Fruit fly (Drosophila melanogaster) whole organism, adult: ENCODE measurements around the gene Osi4.
A peak's percentile ranks its signal among the peaks of the same experiment; 100 is the strongest.

ENCODE experiments used
- CG11617 ChIP-seq: fragments of 200-800 bp; sonication (Bioruptor generic); optimal IDR thresholded peaks from 2 replicates; lab custom pipeline; 2017; ENCODE audit warnings: mild to moderate bottlenecking, missing biosample characterization, missing genetic modification reagents, missing genetic modification characterization
- CG12768 ChIP-seq: fragments of 200-800 bp; sonication (Bioruptor generic); optimal IDR thresholded peaks from 2 replicates; lab custom pipeline; 2017; ENCODE audit warnings: missing biosample characterization, missing genetic modification characterization, mild to moderate bottlenecking, moderate library complexity, missing genetic modification reagents
- CG14711 ChIP-seq: fragments of 200-800 bp; sonication (Bioruptor generic); optimal IDR thresholded peaks from 2 replicates; lab custom pipeline; 2018; ENCODE audit warnings: missing biosample characterization, mild to moderate bottlenecking, missing genetic modification characterization, moderate library complexity
- CG1620 ChIP-seq: fragments of 200-800 bp; sonication (Bioruptor generic); optimal IDR thresholded peaks from 2 replicates; lab custom pipeline; 2016; ENCODE audit warnings: missing biosample characterization, missing genetic modification characterization
- CG33017 ChIP-seq: fragments of 200-800 bp; sonication (Bioruptor generic); optimal IDR thresholded peaks from 2 replicates; lab custom pipeline; 2018; ENCODE audit warnings: missing biosample characterization, mild to moderate bottlenecking, missing genetic modification characterization, moderate library complexity
- CG5204 ChIP-seq: fragments of 200-800 bp; sonication (Bioruptor generic); optimal IDR thresholded peaks from 2 replicates; lab custom pipeline; 2016; ENCODE audit warnings: missing biosample characterization, missing genetic modification characterization
- CG7045 ChIP-seq: fragments of 200-800 bp; sonication (Bioruptor generic); optimal IDR thresholded peaks from 2 replicates; lab custom pipeline; 2017; ENCODE audit warnings: missing biosample characterization, mild to moderate bottlenecking, missing genetic modification characterization
- CG7101 ChIP-seq: fragments of 200-800 bp; sonication (Bioruptor generic); optimal IDR thresholded peaks from 2 replicates; lab custom pipeline; 2018; ENCODE audit warnings: missing biosample characterization, mild to moderate bottlenecking, missing genetic modification characterization, moderate library complexity
- Clk ChIP-seq: fragments of 200-800 bp; sonication (Bioruptor generic); optimal IDR thresholded peaks from 2 replicates; lab custom pipeline; 2017; ENCODE audit warnings: missing biosample characterization, missing genetic modification characterization
- Crg-1 ChIP-seq: fragments of 200-800 bp; sonication (Bioruptor generic); optimal IDR thresholded peaks from 2 replicates; lab custom pipeline; 2016; ENCODE audit warnings: missing biosample characterization, missing genetic modification characterization
- Hr96 ChIP-seq: fragments of 200-800 bp; sonication (Bioruptor generic); optimal IDR thresholded peaks from 2 replicates; lab custom pipeline; 2016; ENCODE audit warnings: missing biosample characterization, missing genetic modification characterization
- Mnt ChIP-seq: fragments of 200-800 bp; sonication (Bioruptor generic); optimal IDR thresholded peaks from 2 replicates; lab custom pipeline; 2016; ENCODE audit warnings: missing biosample characterization, mild to moderate bottlenecking, missing genetic modification characterization
- bab1 ChIP-seq: fragments of 200-800 bp; sonication (Bioruptor generic); optimal IDR thresholded peaks from 3 replicates; lab custom pipeline; 2019; ENCODE audit warnings: missing biosample characterization, mild to moderate bottlenecking, missing genetic modification characterization, moderate library complexity
- cic ChIP-seq: fragments of 200-800 bp; sonication (Bioruptor generic); optimal IDR thresholded peaks from 2 replicates; lab custom pipeline; 2017; ENCODE audit warnings: missing biosample characterization, mild to moderate bottlenecking, missing genetic modification characterization, moderate library complexity
- cnc ChIP-seq, 2 experiments: fragments of >200 bp; optimal IDR thresholded peaks; 2 replicates each; lab custom pipeline; 2017
- kay ChIP-seq: fragments of 200-800 bp; sonication (Bioruptor generic); peaks from one replicate; lab custom pipeline; 2016; ENCODE audit warnings: missing biosample characterization, missing genetic modification characterization, borderline replicate concordance
- ovo ChIP-seq: fragments of 200-800 bp; sonication (Bioruptor generic); optimal IDR thresholded peaks from 2 replicates; lab custom pipeline; 2016; ENCODE audit warnings: missing biosample characterization, missing genetic modification characterization
- pad ChIP-seq: fragments of 200-800 bp; sonication (Bioruptor generic); optimal IDR thresholded peaks from 3 replicates; lab custom pipeline; 2017; ENCODE audit warnings: missing biosample characterization, missing genetic modification characterization, mild to moderate bottlenecking, moderate library complexity, missing genetic modification reagents
- tj ChIP-seq: fragments of 200-800 bp; sonication (Bioruptor generic); optimal IDR thresholded peaks from 3 replicates; lab custom pipeline; 2017; ENCODE audit warnings: missing biosample characterization, mild to moderate bottlenecking, missing genetic modification characterization, moderate library complexity
- toe ChIP-seq: fragments of 200-800 bp; sonication (Bioruptor generic); optimal IDR thresholded peaks from 2 replicates; lab custom pipeline; 2016; ENCODE audit warnings: missing biosample characterization, missing genetic modification characterization

Osi4 gene

dm6 chr3R:6240263-6240662, 18.7 kb upstream of the Osi4 start:
- TF ChIP-seq pad (GFP tag; lab: Kevin White, UChicago), result no peak
- no peak for TF ChIP-seq CG33017
- TF ChIP-seq CG11617 (GFP tag; lab: Kevin White, UChicago), result no peak
- TF ChIP-seq Crg-1 (GFP tag; lab: Kevin White, UChicago), result no peak
- TF ChIP-seq CG5204 (GFP tag; lab: Kevin White, UChicago), result no peak
- no peak for TF ChIP-seq ovo (GFP tag; lab: Kevin White, UChicago)
- no peak for TF ChIP-seq cic (GFP tag; lab: Kevin White, UChicago)
- TF ChIP-seq CG7101, result no peak
- no peak for TF ChIP-seq cnc (optimal IDR thresholded peaks at IDR 0.05; lab: Kevin White, UChicago)

DNA sequence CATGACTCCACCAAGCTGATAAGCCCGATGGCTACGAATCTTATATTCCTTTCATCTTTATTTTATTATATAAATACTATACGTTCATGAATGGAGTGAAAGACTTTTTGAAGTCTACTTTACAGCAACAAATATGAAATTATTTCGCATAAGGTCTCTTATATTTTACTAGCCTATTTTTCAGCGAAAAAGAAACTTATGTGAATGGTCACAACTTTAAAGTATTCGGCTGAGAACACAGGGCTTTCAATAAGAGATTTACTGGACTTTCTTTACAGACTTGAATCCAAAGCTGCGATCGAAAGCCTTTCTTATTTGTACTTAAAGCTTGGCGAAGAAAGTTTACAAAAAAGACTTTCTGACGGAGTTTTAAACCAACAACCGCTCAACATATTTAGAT, 17.4 kb upstream of the Osi4 start:
- TF ChIP-seq Crg-1 (GFP tag; lab: Kevin White, UChicago), result no peak
- no peak for TF ChIP-seq kay (GFP tag; lab: Kevin White, UChicago)
- no peak for TF ChIP-seq CG33017
- no peak for TF ChIP-seq CG1620
- TF ChIP-seq CG11617 (GFP tag; lab: Kevin White, UChicago), result no peak
- TF ChIP-seq CG7101, result no peak
- TF ChIP-seq toe (GFP tag; lab: Kevin White, UChicago), result no peak

- TF ChIP-seq CG5204 (GFP tag; lab: Kevin White, UChicago), result no peak
- TF ChIP-seq Crg-1 (GFP tag; lab: Kevin White, UChicago), result no peak
- no peak for TF ChIP-seq CG7101
- no peak for TF ChIP-seq CG12768 (GFP tag; lab: Kevin White, UChicago)
Measured at dm6 chr3R:6234189-6234758, 12.7 kb upstream of the Osi4 start, which contains the start of gene Osi6. Gene Osi6 (plus strand): TSS chr3R:6234708.

DNA sequence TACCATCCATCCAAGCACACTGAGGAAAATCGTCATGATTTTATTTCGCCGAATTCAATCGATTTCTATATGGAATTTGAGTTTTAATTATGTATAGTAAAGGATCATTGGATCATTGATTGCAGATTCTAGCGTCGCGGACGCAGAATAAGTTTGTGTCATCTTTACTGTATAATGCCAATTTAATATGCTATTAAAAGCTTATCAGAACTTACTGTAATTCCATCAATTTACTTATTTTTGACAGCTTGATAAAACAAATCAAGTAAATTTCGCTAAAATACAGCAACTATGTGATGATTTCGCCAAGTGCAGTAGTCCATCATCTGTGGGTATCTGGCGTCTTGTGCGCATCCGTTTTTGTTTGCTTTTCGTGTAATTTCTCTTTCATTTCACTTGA, 11.5 kb upstream of the Osi4 start:
- no peak for TF ChIP-seq Clk (GFP tag; lab: Kevin White, UChicago)
- TF ChIP-seq kay (GFP tag; lab: Kevin White, UChicago), result no peak
- no peak for TF ChIP-seq CG14711
- TF ChIP-seq cnc (optimal IDR thresholded peaks at IDR 0.05; lab: Kevin White, UChicago), result no peak
- TF ChIP-seq CG5204 (GFP tag; lab: Kevin White, UChicago), result peak; percentile 7

DNA sequence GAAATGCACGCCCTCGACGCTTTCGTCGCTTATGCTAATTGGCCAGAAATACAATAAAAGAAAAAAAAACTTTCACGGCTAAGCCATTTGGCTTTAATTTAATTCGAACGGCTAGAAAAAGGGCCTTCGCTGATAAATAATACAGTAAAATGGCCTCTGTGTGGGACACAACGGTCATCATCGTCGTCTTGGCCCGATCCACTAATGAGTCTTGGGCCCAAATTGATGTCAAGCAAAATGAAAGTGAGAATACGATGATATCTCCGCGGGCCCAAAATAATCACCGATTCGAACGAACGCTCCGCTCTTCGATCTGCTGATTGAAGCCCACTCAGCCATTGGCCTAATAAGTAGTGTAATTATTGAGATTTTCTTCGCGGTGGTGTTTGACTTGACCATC, 9.8 kb upstream of the Osi4 start:
- no peak for TF ChIP-seq CG12768 (GFP tag; lab: Kevin White, UChicago)
- TF ChIP-seq CG1620, result no peak

- TF ChIP-seq cnc (optimal IDR thresholded peaks at IDR 0.05; lab: Kevin White, UChicago) (no peak), cic (GFP tag; lab: Kevin White, UChicago) (no peak), Clk (GFP tag; lab: Kevin White, UChicago) (no peak), bab1 (no peak), pad (GFP tag; lab: Kevin White, UChicago) (no peak), Mnt (GFP tag; lab: Kevin White, UChicago) (no peak), CG7101 (no peak), ovo (GFP tag; lab: Kevin White, UChicago) (no peak), tj (GFP tag; lab: Kevin White, UChicago) (no peak), CG11617 (GFP tag; lab: Kevin White, UChicago) (no peak), CG7045 (GFP tag; lab: Kevin White, UChicago) (no peak), Hr96 (GFP tag; lab: Kevin White, UChicago) (no peak), Crg-1 (GFP tag; lab: Kevin White, UChicago) (no peak)
Measured at dm6 chr3R:6230298-6230697, 8.7 kb upstream of the Osi4 start.

dm6 chr3R:6229055-6229841, 7.7 kb upstream of the Osi4 start:
- no peak for TF ChIP-seq ovo (GFP tag; lab: Kevin White, UChicago)
- TF ChIP-seq bab1, result no peak
- TF ChIP-seq Hr96 (GFP tag; lab: Kevin White, UChicago), result no peak
- TF ChIP-seq cnc (optimal IDR thresholded peaks at IDR 0.05; lab: Kevin White, UChicago), result no peak
- TF ChIP-seq CG33017, result no peak
- TF ChIP-seq CG1620, result no peak
- no peak for TF ChIP-seq CG5204 (GFP tag; lab: Kevin White, UChicago)
- no peak for TF ChIP-seq Mnt (GFP tag; lab: Kevin White, UChicago)
